Fruit fly (Drosophila melanogaster) whole organism: ENCODE results near the gene CG31650.

Source experiments
- CG8478 ChIP-seq: fragments of >200 bp; optimal IDR thresholded peaks from 2 replicates; lab custom pipeline; 2018; ENCODE audit warnings: inconsistent platforms
- Dll ChIP-seq: fragments of >200 bp; optimal IDR thresholded peaks from 2 replicates; lab custom pipeline; 2017
- psq ChIP-seq: fragments of >200 bp; optimal IDR thresholded peaks from 2 replicates; lab custom pipeline; 2017
- usp ChIP-seq: fragments of >200 bp; optimal IDR thresholded peaks from 2 replicates; lab custom pipeline; 2017; ENCODE audit warnings: missing biosample characterization, missing genetic modification characterization, mixed read lengths

dm6 chr2L:5070797-5071579 is 26.5 kb upstream of the CG31650 start, which contains the start of gene RpL37A:
- TF ChIP-seq psq (no peak), CG8478 (lab: Kevin White, UChicago) (no peak), usp (GFP tag; lab: Kevin White, UChicago) (no peak), Dll (no peak)
